Worm (Caenorhabditis elegans) whole organism, L4 larva: Measurements from ENCODE around the gene ttbk-3.

Experiments used
- F44E2.7 ChIP-seq: fragments of 200-800 bp; sonication (Bioruptor generic); IDR thresholded peaks from 2 replicates; pipeline ENCODE4 v2.1.2; 2022; ENCODE audit warnings: missing genetic modification characterization, missing compliant biosample characterization
- F49E8.2 ChIP-seq: sonication (generic microtip); optimal IDR thresholded peaks from 2 replicates; lab custom pipeline; 2016; ENCODE audit warnings: missing compliant biosample characterization, mild to moderate bottlenecking, missing genetic modification characterization, borderline replicate concordance
- ama-1 ChIP-seq: fragments of 150-350 bp; optimal IDR thresholded peaks from 2 replicates; lab custom pipeline; 2014; ENCODE audit warnings: inconsistent platforms, mixed read lengths
- attf-4 ChIP-seq: sonication (generic microtip); optimal IDR thresholded peaks from 3 replicates; lab custom pipeline; 2017; ENCODE audit warnings: missing biosample characterization, missing genetic modification characterization
- ceh-82 ChIP-seq: sonication (generic microtip); optimal IDR thresholded peaks from 2 replicates; lab custom pipeline; 2017; ENCODE audit warnings: missing biosample characterization, missing genetic modification characterization
- fkh-10 ChIP-seq: fragments of 150-350 bp; optimal IDR thresholded peaks from 2 replicates; lab custom pipeline; 2014; ENCODE audit warnings: missing biosample characterization, missing genetic modification reagents, missing genetic modification characterization
- lim-7 ChIP-seq: fragments of 200-800 bp; sonication (Bioruptor generic); IDR thresholded peaks from 2 replicates; pipeline ENCODE4 v1.3.6; 2022; ENCODE audit warnings: missing genetic modification characterization, missing compliant biosample characterization
- mdl-1 ChIP-seq, 2 experiments: fragments of 150-350 bp in 1 of 2; sonication (generic microtip) in 1 of 2; optimal IDR thresholded peaks; 2 replicates each; lab custom pipeline; 2014 to 2017; ENCODE audit warnings: missing biosample characterization in 2 of 2, missing genetic modification characterization in 2 of 2
- mep-1 ChIP-seq: fragments of 150-350 bp; sonication (generic microtip); optimal IDR thresholded peaks from 3 replicates; lab custom pipeline; 2014; ENCODE audit warnings: missing biosample characterization, missing genetic modification characterization
- pqm-1 ChIP-seq: sonication (generic microtip); optimal IDR thresholded peaks from 2 replicates; lab custom pipeline; 2017; ENCODE audit warnings: missing biosample characterization, missing genetic modification characterization
- set-16 ChIP-seq: fragments of 200-800 bp; sonication (Bioruptor generic); IDR thresholded peaks from 2 replicates; pipeline ENCODE4 v1.3.6; 2022; ENCODE audit warnings: missing genetic modification reagents, missing genetic modification characterization, missing compliant biosample characterization

- TF ChIP-seq fkh-10 (GFP tag; lab: Kevin White, UChicago) (no peak), mep-1 (tag; lab: Kevin White, UChicago) (no peak), lim-7 (GFP tag; lab: Robert Waterston, UW) (no peak), pqm-1 (tag; lab: Kevin White, UChicago) (no peak), F49E8.2 (tag; lab: Kevin White, UChicago) (no peak), mdl-1 (tag; optimal IDR thresholded peaks at IDR 0.05; lab: Kevin White, UChicago) (no peak), set-16 (GFP tag; lab: Robert Waterston, UW) (no peak), ama-1 (lab: Kevin White, UChicago) (no peak), F44E2.7 (GFP tag; lab: Robert Waterston, UW) (no peak), attf-4 (tag; lab: Kevin White, UChicago) (no peak), ceh-82 (tag; lab: Kevin White, UChicago) (no peak)
Measured at ce11 chrIV:9878893-9879379, 10.8 kb downstream of the ttbk-3 start, which contains the start of gene nhr-4.
